Worm (Caenorhabditis elegans) whole organism, L4 larva: ENCODE data around the gene scl-12.

ENCODE experiments used
- D1046.2 ChIP-seq: fragments of 200-800 bp; sonication (Bioruptor generic); IDR thresholded peaks from 2 replicates; pipeline ENCODE4 v1.3.6; 2022; ENCODE audit warnings: missing genetic modification characterization, missing compliant biosample characterization
- F37D6.2 ChIP-seq: sonication (generic microtip); optimal IDR thresholded peaks from 2 replicates; lab custom pipeline; 2016; ENCODE audit warnings: mild to moderate bottlenecking, missing genetic modification characterization, missing compliant biosample characterization
- T20F7.1 ChIP-seq: fragments of 200-800 bp; sonication (Bioruptor generic); optimal IDR thresholded peaks from 2 replicates; lab custom pipeline; 2018; ENCODE audit warnings: mild to moderate bottlenecking, missing genetic modification characterization, missing compliant biosample characterization
- Y105C5A.15 ChIP-seq: fragments of 200-800 bp; sonication (Bioruptor generic); IDR thresholded peaks from 2 replicates; pipeline ENCODE4 v1.3.6; 2022; ENCODE audit warnings: missing genetic modification characterization, missing compliant biosample characterization
- Y48G9A.11 ChIP-seq: fragments of 200-800 bp; sonication (Bioruptor generic); IDR thresholded peaks from 2 replicates; pipeline ENCODE4 v1.3.6; 2022; ENCODE audit warnings: missing genetic modification reagents, missing genetic modification characterization, missing compliant biosample characterization
- aha-1 ChIP-seq: fragments of 150-350 bp; peaks from one replicate; lab custom pipeline; 2014; ENCODE audit warnings: missing biosample characterization, missing genetic modification characterization
- ama-1 ChIP-seq: fragments of 150-350 bp; optimal IDR thresholded peaks from 2 replicates; lab custom pipeline; 2014; ENCODE audit warnings: inconsistent platforms, mixed read lengths
- ceh-28 ChIP-seq: fragments of 150-350 bp; optimal IDR thresholded peaks from 2 replicates; lab custom pipeline; 2014; ENCODE audit warnings: missing biosample characterization, missing genetic modification reagents, missing genetic modification characterization
- ceh-44 ChIP-seq: fragments of 200-800 bp; sonication (Bioruptor generic); IDR thresholded peaks from 2 replicates; pipeline ENCODE4 v1.3.6; 2022; ENCODE audit warnings: missing genetic modification reagents, missing genetic modification characterization, missing compliant biosample characterization
- ceh-62 ChIP-seq: sonication (generic microtip); optimal IDR thresholded peaks from 2 replicates; lab custom pipeline; 2017; ENCODE audit warnings: missing biosample characterization, missing genetic modification characterization
- daf-12 ChIP-seq: fragments of 150-350 bp; optimal IDR thresholded peaks from 2 replicates; lab custom pipeline; 2014; ENCODE audit warnings: missing biosample characterization, missing genetic modification reagents, missing genetic modification characterization
- daf-16 ChIP-seq, 3 experiments: sonication (generic microtip); optimal IDR thresholded peaks; 2 replicates each; lab custom pipeline; 2016 to 2017; ENCODE audit warnings: missing genetic modification characterization in 3 of 3, missing genetic modification reagents in 3 of 3, mild to moderate bottlenecking in 2 of 3, missing compliant biosample characterization in 2 of 3, missing biosample characterization in 1 of 3, moderate library complexity in 1 of 3
- dmd-6 ChIP-seq: fragments of 200-800 bp; sonication (Bioruptor generic); IDR thresholded peaks from 2 replicates; pipeline ENCODE4 v1.3.6; 2022; ENCODE audit warnings: missing genetic modification reagents, missing genetic modification characterization, missing compliant biosample characterization
- dmd-8 ChIP-seq: fragments of 200-800 bp; sonication (Bioruptor generic); IDR thresholded peaks from 2 replicates; pipeline ENCODE4 v1.3.6; 2022; ENCODE audit warnings: missing genetic modification characterization, missing compliant biosample characterization
- dpl-1 ChIP-seq: fragments of 150-350 bp; optimal IDR thresholded peaks from 2 replicates; lab custom pipeline; 2014; ENCODE audit warnings: missing biosample characterization, missing genetic modification reagents, missing genetic modification characterization
- dve-1 ChIP-seq: sonication (generic microtip); optimal IDR thresholded peaks from 2 replicates; lab custom pipeline; 2017; ENCODE audit warnings: antibody characterized with exemption, mild to moderate bottlenecking, missing genetic modification characterization, missing compliant biosample characterization; ENCODE audit not compliant: insufficient read depth
- hif-1 ChIP-seq, 2 experiments: sonication (generic microtip); optimal IDR thresholded peaks; 2 replicates each; lab custom pipeline; 2016 to 2017; ENCODE audit warnings: missing compliant biosample characterization in 2 of 2, missing genetic modification characterization in 2 of 2, missing genetic modification reagents in 2 of 2, missing genotype in 2 of 2, mild to moderate bottlenecking in 1 of 2
- hlh-11 ChIP-seq: fragments of 200-800 bp; sonication (Bioruptor generic); optimal IDR thresholded peaks from 2 replicates; lab custom pipeline; 2018; ENCODE audit warnings: mild to moderate bottlenecking, missing genetic modification characterization, missing compliant biosample characterization
- hlh-30 ChIP-seq: sonication (generic microtip); optimal IDR thresholded peaks from 2 replicates; lab custom pipeline; 2017; ENCODE audit warnings: antibody characterized with exemption, mild to moderate bottlenecking, missing genetic modification characterization, missing compliant biosample characterization; ENCODE audit not compliant: insufficient read depth
- lim-7 ChIP-seq: fragments of 200-800 bp; sonication (Bioruptor generic); IDR thresholded peaks from 2 replicates; pipeline ENCODE4 v1.3.6; 2022; ENCODE audit warnings: missing genetic modification characterization, missing compliant biosample characterization
- lin-29 ChIP-seq: fragments of 200-800 bp; sonication (Bioruptor generic); IDR thresholded peaks from 2 replicates; pipeline ENCODE4 v1.3.6; 2022; ENCODE audit warnings: missing genetic modification reagents, missing genetic modification characterization, missing compliant biosample characterization
- lin-39 ChIP-seq: fragments of 150-350 bp; optimal IDR thresholded peaks from 2 replicates; lab custom pipeline; 2014; ENCODE audit warnings: missing biosample characterization, missing genetic modification reagents, missing genetic modification characterization
- lir-3 ChIP-seq: sonication (generic microtip); optimal IDR thresholded peaks from 2 replicates; lab custom pipeline; 2016; ENCODE audit warnings: mild to moderate bottlenecking, missing genetic modification characterization, missing compliant biosample characterization
- madf-9 ChIP-seq: fragments of 200-800 bp; sonication (Bioruptor generic); conservative IDR thresholded peaks from 2 replicates; pipeline ENCODE4 v1.3.6; 2022; ENCODE audit warnings: missing genetic modification reagents, missing genetic modification characterization, missing compliant biosample characterization
- mdt-29 ChIP-seq: fragments of 200-800 bp; sonication (Bioruptor generic); IDR thresholded peaks from 2 replicates; pipeline ENCODE4 v1.3.6; 2022; ENCODE audit warnings: missing genetic modification reagents, missing genetic modification characterization, missing compliant biosample characterization
- mxl-3 ChIP-seq: fragments of 200-800 bp; sonication (Bioruptor generic); optimal IDR thresholded peaks from 2 replicates; lab custom pipeline; 2018; ENCODE audit warnings: mild to moderate bottlenecking, missing genetic modification characterization, missing compliant biosample characterization
- nhr-102 ChIP-seq: sonication (generic microtip); optimal IDR thresholded peaks from 2 replicates; lab custom pipeline; 2016; ENCODE audit warnings: mild to moderate bottlenecking, missing genetic modification characterization, moderate library complexity, missing compliant biosample characterization
- nhr-11 ChIP-seq: fragments of 150-350 bp; optimal IDR thresholded peaks from 2 replicates; lab custom pipeline; 2014; ENCODE audit warnings: missing biosample characterization, missing genetic modification characterization
- nhr-111 ChIP-seq: fragments of 200-800 bp; sonication (Bioruptor generic); optimal IDR thresholded peaks from 2 replicates; lab custom pipeline; 2018; ENCODE audit warnings: mild to moderate bottlenecking, missing genetic modification characterization, missing compliant biosample characterization
- nhr-28 ChIP-seq: fragments of 150-350 bp; optimal IDR thresholded peaks from 2 replicates; lab custom pipeline; 2014; ENCODE audit warnings: missing biosample characterization, missing genetic modification characterization
- nhr-42 ChIP-seq: fragments of 200-800 bp; sonication (Bioruptor generic); IDR thresholded peaks from 2 replicates; pipeline ENCODE4 v1.3.6; 2022; ENCODE audit warnings: missing genetic modification characterization, missing compliant biosample characterization
- nhr-48 ChIP-seq: sonication (generic microtip); optimal IDR thresholded peaks from 2 replicates; lab custom pipeline; 2016; ENCODE audit warnings: mild to moderate bottlenecking, missing genetic modification characterization, missing compliant biosample characterization
- nhr-77 ChIP-seq: fragments of 150-350 bp; optimal IDR thresholded peaks from 2 replicates; lab custom pipeline; 2014; ENCODE audit warnings: missing biosample characterization, missing genetic modification characterization
- php-3 ChIP-seq: fragments of 200-800 bp; sonication (Bioruptor generic); IDR thresholded peaks from 2 replicates; pipeline ENCODE4 v1.3.6; 2022; ENCODE audit warnings: missing genetic modification reagents, missing genetic modification characterization, missing compliant biosample characterization
- saeg-2 ChIP-seq: fragments of 200-800 bp; sonication (Bioruptor generic); IDR thresholded peaks from 2 replicates; pipeline ENCODE4 v1.3.6; 2022; ENCODE audit warnings: missing genetic modification reagents, missing genetic modification characterization, missing compliant biosample characterization
- set-16 ChIP-seq: fragments of 200-800 bp; sonication (Bioruptor generic); IDR thresholded peaks from 2 replicates; pipeline ENCODE4 v1.3.6; 2022; ENCODE audit warnings: missing genetic modification reagents, missing genetic modification characterization, missing compliant biosample characterization
- skn-1 ChIP-seq: fragments of 150-350 bp; optimal IDR thresholded peaks from 2 replicates; lab custom pipeline; 2014; ENCODE audit warnings: missing biosample characterization, missing genetic modification characterization
- snpc-4 ChIP-seq: fragments of 150-350 bp; optimal IDR thresholded peaks from 2 replicates; lab custom pipeline; 2014; ENCODE audit warnings: missing biosample characterization, missing genetic modification characterization
- spr-1 ChIP-seq: sonication (generic microtip); optimal IDR thresholded peaks from 2 replicates; lab custom pipeline; 2016; ENCODE audit warnings: mild to moderate bottlenecking, missing genetic modification characterization, missing compliant biosample characterization
- spr-3 ChIP-seq: fragments of 200-800 bp; sonication (Bioruptor generic); optimal IDR thresholded peaks from 2 replicates; lab custom pipeline; 2018; ENCODE audit warnings: mild to moderate bottlenecking, missing genetic modification characterization, missing compliant biosample characterization
- unc-62 ChIP-seq, 3 experiments: fragments of 150-350 bp in 1 of 3; sonication (generic microtip); optimal IDR thresholded peaks in 2 of 3; peaks in 1 of 3; 1 replicate in 1 of 3; 2 replicates in 2 of 3; lab custom pipeline; 2014 to 2017; ENCODE audit warnings: missing biosample characterization in 3 of 3, missing genetic modification characterization in 3 of 3, missing genetic modification reagents in 3 of 3, missing genotype in 1 of 3
- zfp-2 ChIP-seq: sonication (generic microtip); optimal IDR thresholded peaks from 2 replicates; lab custom pipeline; 2016; ENCODE audit warnings: mild to moderate bottlenecking, missing genetic modification characterization, missing compliant biosample characterization
- zip-2 ChIP-seq: fragments of 150-350 bp; optimal IDR thresholded peaks from 2 replicates; lab custom pipeline; 2014; ENCODE audit warnings: missing biosample characterization, missing genetic modification characterization
- ztf-11 ChIP-seq: fragments of 150-350 bp; optimal IDR thresholded peaks from 2 replicates; lab custom pipeline; 2014; ENCODE audit warnings: missing biosample characterization, missing genetic modification characterization
- ztf-7 ChIP-seq: fragments of 150-350 bp; optimal IDR thresholded peaks from 2 replicates; lab custom pipeline; 2014; ENCODE audit warnings: missing biosample characterization, missing genetic modification characterization

The scl-12 gene

ce11 chrV:3771437-3772256 is 40.7 kb upstream of the scl-12 start, which contains the start of the genes R08E5.1 and rips-1 (continued):
- no peak for TF ChIP-seq nhr-42
- no peak for TF ChIP-seq mxl-3 (GFP tag; lab: Kevin White, UChicago)
- no peak for TF ChIP-seq lim-7
- no peak for TF ChIP-seq unc-62 (GFP tag; optimal IDR thresholded peaks at IDR 0.05 in 1 of 2; lab: Kevin White, UChicago)
- TF ChIP-seq unc-62 (tag; optimal IDR thresholded peaks at IDR 0.05; lab: Kevin White, UChicago), result no peak
- TF ChIP-seq nhr-48 (tag; lab: Kevin White, UChicago), result peak; percentile 27
- peak; percentile 35 for TF ChIP-seq dmd-6 (GFP tag; lab: Robert Waterston, UW)
- peak; percentile 41 for TF ChIP-seq hlh-30 (tag; lab: Kevin White, UChicago)
- no peak for TF ChIP-seq zip-2 (tag; lab: Kevin White, UChicago)
- TF ChIP-seq ama-1 (lab: Kevin White, UChicago), result no peak
- peak; percentile 86 to 98 for TF ChIP-seq hif-1 (tag; optimal IDR thresholded peaks at IDR 0.05; lab: Kevin White, UChicago)
- TF ChIP-seq nhr-11 (tag; lab: Kevin White, UChicago), result no peak
- TF ChIP-seq ztf-11 (tag; lab: Kevin White, UChicago), result no peak
- TF ChIP-seq hlh-11 (tag; lab: Kevin White, UChicago), result peak; percentile 14
- no peak for TF ChIP-seq nhr-102
- no peak for TF ChIP-seq ceh-44
- TF ChIP-seq ceh-62 (tag; lab: Kevin White, UChicago), result no peak
- no peak for TF ChIP-seq zfp-2
- TF ChIP-seq dpl-1 (GFP tag; lab: Kevin White, UChicago), result no peak
- TF ChIP-seq nhr-77 (tag; lab: Kevin White, UChicago), result no peak
- no peak for TF ChIP-seq spr-3
- TF ChIP-seq mdt-29 (GFP tag; lab: Robert Waterston, UW), result no peak
- TF ChIP-seq dve-1 (tag; lab: Kevin White, UChicago), result no peak
- no peak for TF ChIP-seq dmd-8

ce11 chrV:3773618-3774017 is 38.8 kb upstream of the scl-12 start:
- TF ChIP-seq D1046.2, result no peak
- peak; percentile 63; the same call in 1 of the 2 replicates for TF ChIP-seq set-16 (GFP tag; lab: Robert Waterston, UW)

- TF ChIP-seq daf-16 (GFP tag; optimal IDR thresholded peaks at IDR 0.05; lab: Kevin White, UChicago), result no peak
- TF ChIP-seq daf-16 (tag; optimal IDR thresholded peaks at IDR 0.05; lab: Kevin White, UChicago), result peak; percentile 20
- TF ChIP-seq ztf-7 (tag; lab: Kevin White, UChicago), result no peak
- TF ChIP-seq hif-1 (tag; optimal IDR thresholded peaks at IDR 0.05; lab: Kevin White, UChicago), result peak in 1 of 2 experiments; percentile 17
- no peak for TF ChIP-seq daf-12 (tag; lab: Kevin White, UChicago)
- no peak for TF ChIP-seq Y105C5A.15 (GFP tag; lab: Robert Waterston, UW)
- no peak for TF ChIP-seq skn-1
- peak; percentile 34 for TF ChIP-seq aha-1 (tag; lab: Kevin White, UChicago)
- no peak for TF ChIP-seq snpc-4 (tag; lab: Kevin White, UChicago)
- no peak for TF ChIP-seq lir-3 (tag; lab: Kevin White, UChicago)
- 0 out of 2 replicates have a peak, but pooled peaks have one; percentile 32 for TF ChIP-seq php-3
- no peak for TF ChIP-seq nhr-111
- no peak for TF ChIP-seq T20F7.1 (GFP tag; lab: Kevin White, UChicago)
- TF ChIP-seq madf-9 (GFP tag; lab: Robert Waterston, UW), result no peak
- TF ChIP-seq zip-2 (tag; lab: Kevin White, UChicago), result no peak
- no peak for TF ChIP-seq spr-1 (tag; lab: Kevin White, UChicago)
- no peak for TF ChIP-seq dpl-1 (GFP tag; lab: Kevin White, UChicago)
- TF ChIP-seq ceh-28 (tag; lab: Kevin White, UChicago), result no peak
- TF ChIP-seq dmd-6 (GFP tag; lab: Robert Waterston, UW), result peak; percentile 18; the same call in 1 of the 2 replicates
- no peak for TF ChIP-seq D1046.2
- no peak for TF ChIP-seq saeg-2
- 0 out of 2 replicates have a peak, but pooled peaks have one; percentile 5 for TF ChIP-seq Y48G9A.11 (GFP tag; lab: Robert Waterston, UW)
- no peak for TF ChIP-seq nhr-28 (tag; lab: Kevin White, UChicago)
- no peak for TF ChIP-seq F37D6.2 (tag; lab: Kevin White, UChicago)
- TF ChIP-seq zfp-2, result no peak
- no peak for TF ChIP-seq lin-29
- TF ChIP-seq set-16 (GFP tag; lab: Robert Waterston, UW), result peak; percentile 70
- TF ChIP-seq lin-39 (tag; lab: Kevin White, UChicago), result no peak
These were observed 37.7 kb upstream of the scl-12 start for ce11 chrV:3774653-3775052.
